Worm (Caenorhabditis elegans) whole organism, early embryonic: ENCODE measurements around the gene C03G5.14.

ENCODE experiments used
- B0310.2 ChIP-seq: sonication (generic microtip); optimal IDR thresholded peaks from 2 replicates; lab custom pipeline; 2016; ENCODE audit warnings: mild to moderate bottlenecking, missing genetic modification characterization, missing compliant biosample characterization
- ama-1 ChIP-seq: fragments of 150-350 bp; optimal IDR thresholded peaks from 2 replicates; lab custom pipeline; 2014
- ceh-13 ChIP-seq: fragments of 200-800 bp; sonication (Bioruptor generic); optimal IDR thresholded peaks from 2 replicates; lab custom pipeline; 2018; ENCODE audit warnings: mild to moderate bottlenecking, missing genetic modification characterization, missing compliant biosample characterization
- flt-1 ChIP-seq: fragments of 200-800 bp; sonication (Bioruptor generic); IDR thresholded peaks from 2 replicates; pipeline ENCODE4 v1.3.6; 2022; ENCODE audit warnings: missing genetic modification characterization, missing compliant biosample characterization
- hnd-1 ChIP-seq: sonication (generic microtip); optimal IDR thresholded peaks from 2 replicates; lab custom pipeline; 2016; ENCODE audit warnings: missing genetic modification characterization, missing compliant biosample characterization
- scrt-1 ChIP-seq: fragments of 200-800 bp; sonication (Bioruptor generic); IDR thresholded peaks from 2 replicates; pipeline ENCODE4 v1.3.6; 2022; ENCODE audit warnings: missing genetic modification characterization, missing compliant biosample characterization
- tbx-37 ChIP-seq: fragments of 200-800 bp; sonication (Bioruptor generic); conservative IDR thresholded peaks from 2 replicates; pipeline ENCODE4 v1.3.6; 2022; ENCODE audit warnings: missing genetic modification reagents, missing genetic modification characterization, missing compliant biosample characterization

DNA sequence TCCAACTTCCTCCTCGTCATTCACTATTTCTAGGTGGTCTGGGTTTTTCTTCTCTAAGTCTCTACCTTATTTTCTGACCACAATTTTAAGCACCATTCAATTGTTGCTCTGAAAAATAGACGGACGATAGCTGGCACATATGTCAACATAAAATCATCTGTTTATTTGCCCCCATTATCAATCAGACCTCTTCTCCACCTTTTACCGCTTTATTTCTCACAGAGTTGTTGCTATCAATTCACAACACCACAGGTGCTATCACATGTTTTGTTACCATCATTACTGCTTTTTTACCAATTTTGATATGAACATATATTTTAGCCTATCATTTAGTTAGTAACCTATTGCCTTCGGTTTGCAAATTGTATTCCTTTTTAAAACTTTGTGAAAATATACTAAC lies 29.0 kb upstream of the C03G5.14 start:
- TF ChIP-seq B0310.2 (no peak), ceh-13 (GFP tag; lab: Kevin White, UChicago) (no peak), flt-1 (GFP tag; lab: Robert Waterston, UW) (no peak), tbx-37 (GFP tag; lab: Robert Waterston, UW) (no peak), hnd-1 (tag; lab: Kevin White, UChicago) (no peak), ama-1 (lab: Kevin White, UChicago) (no peak), scrt-1 (GFP tag; lab: Robert Waterston, UW) (no peak)
